Fruit fly (Drosophila melanogaster) whole organism, embryonic: ENCODE data around the gene CG13930.

Source experiments
- Ada2b ChIP-seq: fragments of 200-800 bp; sonication (Bioruptor generic); IDR thresholded peaks from 2 replicates; pipeline ENCODE4 v1.3.6; 2022; ENCODE audit warnings: missing biosample characterization, missing genetic modification characterization
- B-H1 ChIP-seq: fragments of 200-800 bp; sonication (Bioruptor generic); IDR thresholded peaks from 3 replicates; pipeline ENCODE4 v1.3.6; 2022; ENCODE audit warnings: missing biosample characterization, missing genetic modification characterization
- CG10267 ChIP-seq: fragments of 200-800 bp; sonication (Bioruptor generic); optimal IDR thresholded peaks from 2 replicates; lab custom pipeline; 2018; ENCODE audit warnings: missing biosample characterization, mild to moderate bottlenecking, missing genetic modification characterization, moderate library complexity
- CG10565 ChIP-seq: fragments of 200-800 bp; sonication (Bioruptor generic); optimal IDR thresholded peaks from 3 replicates; lab custom pipeline; 2016; ENCODE audit warnings: missing biosample characterization, mild to moderate bottlenecking, missing genetic modification characterization
- CG10654 ChIP-seq: fragments of 200-800 bp; sonication (Bioruptor generic); optimal IDR thresholded peaks from 2 replicates; lab custom pipeline; 2016; ENCODE audit warnings: missing biosample characterization, missing genetic modification characterization
- CG10959 ChIP-seq: fragments of 200-800 bp; sonication (Bioruptor generic); IDR thresholded peaks from 2 replicates; pipeline ENCODE4 v1.3.6; 2022; ENCODE audit warnings: missing biosample characterization, missing genetic modification characterization
- CG12299 ChIP-seq: fragments of 200-800 bp; sonication (Bioruptor generic); optimal IDR thresholded peaks from 2 replicates; lab custom pipeline; 2018; ENCODE audit warnings: missing biosample characterization, mild to moderate bottlenecking, missing genetic modification characterization
- CG12744 ChIP-seq: fragments of 200-800 bp; sonication (Bioruptor generic); optimal IDR thresholded peaks from 2 replicates; lab custom pipeline; 2016; ENCODE audit warnings: missing biosample characterization, missing genetic modification characterization
- CG1602 ChIP-seq: fragments of 200-800 bp; sonication (Bioruptor generic); optimal IDR thresholded peaks from 3 replicates; lab custom pipeline; 2016; ENCODE audit warnings: missing biosample characterization, missing genetic modification characterization
- CG16779 ChIP-seq: fragments of 200-800 bp; sonication (Bioruptor generic); IDR thresholded peaks from 2 replicates; pipeline ENCODE4 v1.3.6; 2022; ENCODE audit warnings: missing biosample characterization, missing genetic modification characterization
- CG17186 ChIP-seq: fragments of 200-800 bp; sonication (Bioruptor generic); optimal IDR thresholded peaks from 3 replicates; lab custom pipeline; 2017; ENCODE audit warnings: missing biosample characterization, missing genetic modification reagents, missing genetic modification characterization
- CG2202 ChIP-seq: fragments of 200-800 bp; sonication (Bioruptor generic); optimal IDR thresholded peaks from 2 replicates; lab custom pipeline; 2018; ENCODE audit warnings: missing biosample characterization, mild to moderate bottlenecking, missing genetic modification characterization
- CG6254 ChIP-seq: fragments of 200-800 bp; sonication (Bioruptor generic); optimal IDR thresholded peaks from 3 replicates; lab custom pipeline; 2017; ENCODE audit warnings: mild to moderate bottlenecking, missing biosample characterization, missing genetic modification reagents, missing genetic modification characterization
- CG7928 ChIP-seq: fragments of 200-800 bp; sonication (Bioruptor generic); optimal IDR thresholded peaks from 2 replicates; lab custom pipeline; 2017; ENCODE audit warnings: missing biosample characterization, mild to moderate bottlenecking, missing genetic modification characterization
- CG7963 ChIP-seq: fragments of 200-800 bp; sonication (Bioruptor generic); IDR thresholded peaks from 3 replicates; pipeline ENCODE4 v1.3.6; 2022; ENCODE audit warnings: missing biosample characterization, missing genetic modification characterization; ENCODE audit not compliant: partially characterized antibody
- Camta ChIP-seq: fragments of 200-800 bp; sonication (Bioruptor generic); optimal IDR thresholded peaks from 2 replicates; lab custom pipeline; 2016; ENCODE audit warnings: missing biosample characterization, missing genetic modification characterization
- Dip2 ChIP-seq: fragments of 200-800 bp; sonication (Bioruptor generic); IDR thresholded peaks from 2 replicates; pipeline ENCODE4 v1.3.6; 2022; ENCODE audit warnings: missing biosample characterization, missing genetic modification characterization
- Eip74EF ChIP-seq, 2 experiments: fragments of 200-800 bp in 1 of 2; fragments of >200 bp in 1 of 2; sonication (Bioruptor generic) in 1 of 2; optimal IDR thresholded peaks; 2 replicates each; lab custom pipeline; 2017 to 2019; ENCODE audit warnings: missing biosample characterization in 2 of 2, missing genetic modification characterization in 2 of 2, mild to moderate bottlenecking in 1 of 2, moderate library complexity in 1 of 2
- Gsc ChIP-seq: fragments of 200-800 bp; sonication (Bioruptor generic); IDR thresholded peaks from 2 replicates; pipeline ENCODE4 v1.3.6; 2022; ENCODE audit warnings: missing biosample characterization, missing genetic modification characterization
- H15 ChIP-seq: fragments of 200-800 bp; sonication (Bioruptor generic); IDR thresholded peaks from 3 replicates; pipeline ENCODE4 v1.3.6; 2022; ENCODE audit warnings: missing biosample characterization, missing genetic modification characterization
- Hmr ChIP-seq: fragments of 200-800 bp; sonication (Bioruptor generic); optimal IDR thresholded peaks from 3 replicates; lab custom pipeline; 2017; ENCODE audit warnings: mild to moderate bottlenecking, missing biosample characterization, missing genetic modification reagents, missing genetic modification characterization
- Hmx ChIP-seq: fragments of 200-800 bp; sonication (Bioruptor generic); optimal IDR thresholded peaks from 2 replicates; lab custom pipeline; 2016; ENCODE audit warnings: missing biosample characterization, missing genetic modification characterization
- Hr39 ChIP-seq: fragments of >200 bp; optimal IDR thresholded peaks from 2 replicates; lab custom pipeline; 2017
- MBD-R2 ChIP-seq: fragments of 200-800 bp; sonication (Bioruptor generic); IDR thresholded peaks from 2 replicates; pipeline ENCODE4 v1.3.6; 2022; ENCODE audit warnings: missing biosample characterization, missing genetic modification characterization
- Oaz ChIP-seq: fragments of 200-800 bp; sonication (Bioruptor generic); IDR thresholded peaks from 2 replicates; pipeline ENCODE4 v1.3.6; 2022; ENCODE audit warnings: missing biosample characterization, missing genetic modification characterization
- Oli ChIP-seq: fragments of 200-800 bp; sonication (Bioruptor generic); optimal IDR thresholded peaks from 2 replicates; lab custom pipeline; 2018; ENCODE audit warnings: missing biosample characterization, mild to moderate bottlenecking, missing genetic modification characterization, moderate library complexity
- Rfx ChIP-seq: fragments of 200-800 bp; sonication (Bioruptor generic); IDR thresholded peaks from 2 replicates; pipeline ENCODE4 v1.3.6; 2022; ENCODE audit warnings: missing biosample characterization, missing genetic modification characterization
- Scr ChIP-seq: fragments of 200-800 bp; sonication (Bioruptor generic); IDR thresholded peaks from 2 replicates; pipeline ENCODE4 v1.3.6; 2022; ENCODE audit warnings: missing biosample characterization, missing genetic modification characterization; ENCODE audit not compliant: partially characterized antibody
- Xrp1 ChIP-seq: fragments of 200-800 bp; sonication (Bioruptor generic); IDR thresholded peaks from 2 replicates; pipeline ENCODE4 v1.3.6; 2022; ENCODE audit warnings: missing biosample characterization, missing genetic modification characterization
- ara ChIP-seq: fragments of 200-800 bp; sonication (Bioruptor generic); IDR thresholded peaks from 2 replicates; pipeline ENCODE4 v1.3.6; 2022; ENCODE audit warnings: missing biosample characterization, missing genetic modification characterization
- ato ChIP-seq: fragments of 200-800 bp; sonication (Bioruptor generic); IDR thresholded peaks from 2 replicates; pipeline ENCODE4 v1.3.6; 2022; ENCODE audit warnings: missing biosample characterization, missing genetic modification characterization; ENCODE audit not compliant: partially characterized antibody
- bigmax ChIP-seq: fragments of 200-800 bp; sonication (Bioruptor generic); optimal IDR thresholded peaks from 2 replicates; lab custom pipeline; 2018; ENCODE audit warnings: missing biosample characterization, mild to moderate bottlenecking, missing genetic modification characterization
- dimm ChIP-seq: fragments of 200-800 bp; sonication (Bioruptor generic); IDR thresholded peaks from 2 replicates; pipeline ENCODE4 v1.3.6; 2022; ENCODE audit warnings: missing biosample characterization, missing genetic modification characterization
- fd3F ChIP-seq: fragments of 200-800 bp; sonication (Bioruptor generic); optimal IDR thresholded peaks from 2 replicates; lab custom pipeline; 2018; ENCODE audit warnings: missing biosample characterization, mild to moderate bottlenecking, missing genetic modification characterization, moderate library complexity
- gce ChIP-seq: fragments of 200-800 bp; sonication (Bioruptor generic); IDR thresholded peaks from 3 replicates; pipeline ENCODE4 v1.3.6; 2022; ENCODE audit warnings: missing biosample characterization, missing genetic modification characterization
- gcm2 ChIP-seq: fragments of 200-800 bp; sonication (Bioruptor generic); optimal IDR thresholded peaks from 2 replicates; lab custom pipeline; 2016; ENCODE audit warnings: missing biosample characterization, missing genetic modification characterization
- gfzf ChIP-seq: fragments of 200-800 bp; sonication (Bioruptor generic); optimal IDR thresholded peaks from 2 replicates; lab custom pipeline; 2016; ENCODE audit warnings: missing biosample characterization, mild to moderate bottlenecking, missing genetic modification characterization, moderate library complexity
- grn ChIP-seq: fragments of 200-800 bp; sonication (Bioruptor generic); optimal IDR thresholded peaks from 3 replicates; lab custom pipeline; 2017; ENCODE audit warnings: missing biosample characterization, missing genetic modification characterization
- lab ChIP-seq: fragments of 200-800 bp; sonication (Bioruptor generic); optimal IDR thresholded peaks from 3 replicates; lab custom pipeline; 2017; ENCODE audit warnings: missing biosample characterization, missing genetic modification characterization, mild to moderate bottlenecking, moderate library complexity, missing genetic modification reagents
- lov ChIP-seq, 2 experiments: fragments of 200-800 bp in 1 of 2; fragments of >200 bp in 1 of 2; sonication (Bioruptor generic) in 1 of 2; IDR thresholded peaks in 1 of 2; optimal IDR thresholded peaks in 1 of 2; 2 replicates in 1 of 2; 3 replicates in 1 of 2; pipeline versions ENCODE4 v1.3.6 to Lab custom; 2017 to 2022; ENCODE audit warnings: missing biosample characterization in 1 of 2, missing genetic modification characterization in 1 of 2
- luna ChIP-seq: fragments of 200-800 bp; sonication (Bioruptor generic); optimal IDR thresholded peaks from 2 replicates; lab custom pipeline; 2016; ENCODE audit warnings: missing biosample characterization, missing genetic modification characterization
- oc ChIP-seq: fragments of 200-800 bp; sonication (Bioruptor generic); optimal IDR thresholded peaks from 2 replicates; lab custom pipeline; 2018; ENCODE audit warnings: missing biosample characterization, mild to moderate bottlenecking, missing genetic modification characterization, moderate library complexity
- otp ChIP-seq: fragments of 200-800 bp; sonication (Bioruptor generic); IDR thresholded peaks from 3 replicates; pipeline ENCODE4, ENCODE4 v1.3.6; 2022; ENCODE audit warnings: missing biosample characterization, missing genetic modification characterization
- peb ChIP-seq: fragments of 200-800 bp; sonication (Bioruptor generic); IDR thresholded peaks from 2 replicates; pipeline ENCODE4 v1.3.6; 2022; ENCODE audit warnings: missing biosample characterization, missing genetic modification characterization
- run ChIP-seq: fragments of 200-800 bp; sonication (Bioruptor generic); optimal IDR thresholded peaks from 3 replicates; lab custom pipeline; 2018; ENCODE audit warnings: missing biosample characterization, mild to moderate bottlenecking, missing genetic modification characterization
- seq ChIP-seq: fragments of 200-800 bp; sonication (Bioruptor generic); IDR thresholded peaks from 2 replicates; pipeline ENCODE4 v1.3.6; 2022; ENCODE audit warnings: missing biosample characterization, missing genetic modification characterization
- sug ChIP-seq: fragments of 200-800 bp; optimal IDR thresholded peaks from 2 replicates; lab custom pipeline; 2019; ENCODE audit warnings: missing biosample characterization, mild to moderate bottlenecking, missing genetic modification characterization, moderate library complexity
- tna ChIP-seq: fragments of 200-800 bp; sonication (Bioruptor generic); IDR thresholded peaks from 2 replicates; pipeline ENCODE4 v1.3.6; 2022; ENCODE audit warnings: missing biosample characterization, missing genetic modification characterization; ENCODE audit not compliant: partially characterized antibody
- toy ChIP-seq: fragments of 200-800 bp; sonication (Bioruptor generic); IDR thresholded peaks from 2 replicates; pipeline ENCODE4 v1.3.6; 2022; ENCODE audit warnings: missing biosample characterization, missing genetic modification characterization
- trh ChIP-seq: fragments of 200-800 bp; sonication (Bioruptor generic); optimal IDR thresholded peaks from 2 replicates; lab custom pipeline; 2016; ENCODE audit warnings: missing biosample characterization, missing genetic modification characterization
- wor ChIP-seq: fragments of 200-800 bp; sonication (Bioruptor generic); IDR thresholded peaks from 2 replicates; pipeline ENCODE4 v1.3.6; 2022; ENCODE audit warnings: missing biosample characterization, missing genetic modification characterization

The CG13930 gene

dm6 chr3L:1668504-1668903, 4.0 kb downstream of the CG13930 start, which contains the start of gene RpL23A (continued):
- TF ChIP-seq sug (tag; lab: Kevin White, UChicago) (peak; percentile 93), Hr39 (lab: Kevin White, UChicago) (no peak), ato (peak; percentile 67), lab (GFP tag; lab: Kevin White, UChicago) (peak; percentile 99), Hmr (GFP tag; lab: Kevin White, UChicago) (peak; percentile 99), bigmax (GFP tag; lab: Kevin White, UChicago) (peak; percentile 92), tna (GFP tag; lab: Robert Waterston, UW) (no peak), wor (GFP tag; lab: Robert Waterston, UW) (peak; percentile 64), B-H1 (GFP tag; lab: Robert Waterston, UW) (peak; percentile 86), CG12299 (tag; lab: Kevin White, UChicago) (peak; percentile 82), CG7928 (GFP tag; lab: Kevin White, UChicago) (peak; percentile 74), Oli (peak; percentile 79), CG7963 (0 out of 3 replicates have a peak, but pooled peaks have one; percentile 33), seq (GFP tag; lab: Robert Waterston, UW) (peak; percentile 86), run (peak; percentile 70), CG6254 (GFP tag; lab: Kevin White, UChicago) (peak; percentile 83), Scr (GFP tag; lab: Robert Waterston, UW) (peak; percentile 43; the same call in 1 of the 2 replicates), CG2202 (tag; lab: Kevin White, UChicago) (peak; percentile 86), CG10654 (GFP tag; lab: Kevin White, UChicago) (peak; percentile 96), CG10959 (GFP tag; lab: Robert Waterston, UW) (peak; percentile 89), CG12744 (peak; percentile 95), otp (GFP tag; lab: Robert Waterston, UW) (peak; percentile 96), CG1602 (peak; percentile 88), Ada2b (peak; percentile 84), luna (GFP tag; lab: Kevin White, UChicago) (peak; percentile 96), Eip74EF (GFP tag; optimal IDR thresholded peaks at IDR 0.05; lab: Kevin White, UChicago) (peak in 1 of 2 experiments; percentile 70), Xrp1 (GFP tag; lab: Robert Waterston, UW) (peak; percentile 78), H15 (GFP tag; lab: Robert Waterston, UW) (peak; percentile 92), CG17186 (peak; percentile 97), gfzf (GFP tag; lab: Kevin White, UChicago) (peak; percentile 58), Camta (peak; percentile 97), trh (GFP tag; lab: Kevin White, UChicago) (peak; percentile 93), fd3F (GFP tag; lab: Kevin White, UChicago) (peak; percentile 87), CG10565 (GFP tag; lab: Kevin White, UChicago) (peak; percentile 84), oc (peak; percentile 88), Gsc (GFP tag; lab: Robert Waterston, UW) (peak; percentile 70), CG16779 (peak; percentile 93), Hmx (GFP tag; lab: Kevin White, UChicago) (peak; percentile 70), gce (GFP tag; lab: Robert Waterston, UW) (peak; percentile 88), Rfx (peak; percentile 99), dimm (GFP tag; lab: Robert Waterston, UW) (peak; percentile 82), lov (optimal IDR thresholded peaks at IDR 0.05; lab: Kevin White, UChicago) (no peak), lov (GFP tag; IDR thresholded peaks at IDR 0.05; lab: Robert Waterston, UW) (peak; percentile 97), MBD-R2 (GFP tag; lab: Robert Waterston, UW) (peak; percentile 87), grn (GFP tag; lab: Kevin White, UChicago) (peak; percentile 92), Oaz (GFP tag; lab: Robert Waterston, UW) (peak; percentile 87), CG10267 (tag; lab: Kevin White, UChicago) (peak; percentile 100), toy (peak; percentile 77; the same call in 1 of the 2 replicates), Dip2 (GFP tag; lab: Robert Waterston, UW) (no peak), ara (GFP tag; lab: Robert Waterston, UW) (peak; percentile 90), gcm2 (GFP tag; lab: Kevin White, UChicago) (peak; percentile 90), peb (peak; percentile 82)
